Fruit fly (Drosophila melanogaster) whole organism, embryonic: Measurements from ENCODE around the gene Lamtor4.

ENCODE experiments used
- Antp ChIP-seq: fragments of 200-800 bp; sonication (Bioruptor generic); optimal IDR thresholded peaks from 3 replicates; lab custom pipeline; 2016; ENCODE audit warnings: missing biosample characterization, missing genetic modification characterization
- Asciz ChIP-seq: fragments of 200-800 bp; sonication (Bioruptor generic); optimal IDR thresholded peaks from 2 replicates; lab custom pipeline; 2017; ENCODE audit warnings: missing biosample characterization, mild to moderate bottlenecking, missing genetic modification characterization, missing genetic modification reagents
- Atf6 ChIP-seq: fragments of 200-800 bp; sonication (Bioruptor generic); IDR thresholded peaks from 2 replicates; pipeline ENCODE4 v1.3.6; 2022; ENCODE audit warnings: missing biosample characterization, missing genetic modification characterization
- CG11456 ChIP-seq: fragments of 200-800 bp; sonication (Bioruptor generic); IDR thresholded peaks from 3 replicates; pipeline ENCODE4 v1.3.6; 2022; ENCODE audit warnings: missing biosample characterization, missing genetic modification characterization
- CG12236 ChIP-seq: fragments of 200-800 bp; sonication (Bioruptor generic); optimal IDR thresholded peaks from 2 replicates; lab custom pipeline; 2016; ENCODE audit warnings: missing biosample characterization, missing genetic modification characterization
- CG16779 ChIP-seq: fragments of 200-800 bp; sonication (Bioruptor generic); IDR thresholded peaks from 2 replicates; pipeline ENCODE4 v1.3.6; 2022; ENCODE audit warnings: missing biosample characterization, missing genetic modification characterization
- CG18764 ChIP-seq: fragments of 200-800 bp; sonication (Bioruptor generic); optimal IDR thresholded peaks from 3 replicates; lab custom pipeline; 2016; ENCODE audit warnings: missing biosample characterization, missing genetic modification characterization
- CG2116 ChIP-seq: fragments of 200-800 bp; sonication (Bioruptor generic); optimal IDR thresholded peaks from 3 replicates; lab custom pipeline; 2018; ENCODE audit warnings: missing biosample characterization, mild to moderate bottlenecking, missing genetic modification characterization
- CG2875 ChIP-seq: fragments of 200-800 bp; sonication (Bioruptor generic); optimal IDR thresholded peaks from 2 replicates; lab custom pipeline; 2017; ENCODE audit warnings: missing biosample characterization, mild to moderate bottlenecking, missing genetic modification characterization, missing genetic modification reagents
- CG3065 ChIP-seq: fragments of 200-800 bp; sonication (Bioruptor generic); optimal IDR thresholded peaks from 2 replicates; lab custom pipeline; 2016; ENCODE audit warnings: missing biosample characterization, missing genetic modification characterization
- CG34224 ChIP-seq: fragments of 200-800 bp; sonication (Bioruptor generic); IDR thresholded peaks from 3 replicates; pipeline ENCODE4 v1.3.6; 2022; ENCODE audit warnings: missing biosample characterization, missing genetic modification characterization; ENCODE audit not compliant: partially characterized antibody
- CG4424 ChIP-seq: fragments of 200-800 bp; sonication (Bioruptor generic); optimal IDR thresholded peaks from 3 replicates; lab custom pipeline; 2016; ENCODE audit warnings: missing biosample characterization, missing genetic modification characterization
- CG5180 ChIP-seq: fragments of 200-800 bp; sonication (Bioruptor generic); optimal IDR thresholded peaks from 3 replicates; lab custom pipeline; 2017; ENCODE audit warnings: missing biosample characterization, missing genetic modification characterization, mild to moderate bottlenecking, moderate library complexity, missing genetic modification reagents
- CG6854 ChIP-seq: fragments of 200-800 bp; sonication (Bioruptor generic); optimal IDR thresholded peaks from 3 replicates; lab custom pipeline; 2017; ENCODE audit warnings: missing biosample characterization, mild to moderate bottlenecking, missing genetic modification characterization
- CG7556 ChIP-seq: fragments of 200-800 bp; sonication (Bioruptor generic); optimal IDR thresholded peaks from 2 replicates; lab custom pipeline; 2017; ENCODE audit warnings: missing biosample characterization, mild to moderate bottlenecking, missing genetic modification characterization
- CG8281 ChIP-seq: fragments of 200-800 bp; sonication (Bioruptor generic); optimal IDR thresholded peaks from 2 replicates; lab custom pipeline; 2018; ENCODE audit warnings: missing biosample characterization, mild to moderate bottlenecking, missing genetic modification characterization, moderate library complexity
- CG8290 ChIP-seq, 3 experiments: fragments of 200-800 bp; sonication (Bioruptor generic); optimal IDR thresholded peaks; 2 replicates each; lab custom pipeline; 2016 to 2019; ENCODE audit warnings: missing biosample characterization in 3 of 3, missing genetic modification characterization in 3 of 3, mild to moderate bottlenecking in 2 of 3, moderate library complexity in 1 of 3
- CG9609 ChIP-seq: fragments of 200-800 bp; sonication (Bioruptor generic); optimal IDR thresholded peaks from 3 replicates; lab custom pipeline; 2016; ENCODE audit warnings: missing biosample characterization, missing genetic modification characterization
- CG9727 ChIP-seq: fragments of 200-800 bp; sonication (Bioruptor generic); optimal IDR thresholded peaks from 3 replicates; lab custom pipeline; 2017; ENCODE audit warnings: missing biosample characterization, mild to moderate bottlenecking, missing genetic modification characterization
- CG9876 ChIP-seq: fragments of 200-800 bp; sonication (Bioruptor generic); optimal IDR thresholded peaks from 2 replicates; lab custom pipeline; 2016; ENCODE audit warnings: missing biosample characterization, missing genetic modification characterization
- Chrac-16 ChIP-seq: fragments of 200-800 bp; sonication (Bioruptor generic); optimal IDR thresholded peaks from 3 replicates; lab custom pipeline; 2016; ENCODE audit warnings: missing biosample characterization, missing genetic modification characterization
- Dip3 ChIP-seq: fragments of 200-800 bp; sonication (Bioruptor generic); optimal IDR thresholded peaks from 3 replicates; lab custom pipeline; 2016; ENCODE audit warnings: missing biosample characterization, missing genetic modification characterization
- Elba2 ChIP-seq: fragments of 200-800 bp; sonication (Bioruptor generic); optimal IDR thresholded peaks from 3 replicates; lab custom pipeline; 2016; ENCODE audit warnings: missing biosample characterization, missing genetic modification characterization
- HLH4C ChIP-seq: fragments of 200-800 bp; sonication (Bioruptor generic); IDR thresholded peaks from 3 replicates; pipeline ENCODE4 v1.3.6; 2022; ENCODE audit warnings: missing biosample characterization, missing genetic modification characterization; ENCODE audit not compliant: partially characterized antibody
- Hey ChIP-seq: fragments of 200-800 bp; sonication (Bioruptor generic); optimal IDR thresholded peaks from 3 replicates; lab custom pipeline; 2018; ENCODE audit warnings: missing biosample characterization, mild to moderate bottlenecking, missing genetic modification characterization
- Med ChIP-seq: fragments of 200-800 bp; sonication (Bioruptor generic); peaks from one replicate; lab custom pipeline; 2016; ENCODE audit warnings: missing biosample characterization, missing genetic modification characterization, mild to moderate bottlenecking, inconsistent platforms, moderate library complexity
- NC2α ChIP-seq: fragments of 200-800 bp; sonication (Bioruptor generic); optimal IDR thresholded peaks from 2 replicates; lab custom pipeline; 2016; ENCODE audit warnings: missing biosample characterization, missing genetic modification characterization
- Nf-YC ChIP-seq: fragments of 200-800 bp; optimal IDR thresholded peaks from 3 replicates; lab custom pipeline; 2019; ENCODE audit warnings: missing biosample characterization, mild to moderate bottlenecking, missing genetic modification characterization, moderate library complexity
- Ravus ChIP-seq: fragments of 200-800 bp; sonication (Bioruptor generic); IDR thresholded peaks from 2 replicates; pipeline ENCODE4 v1.3.6; 2022; ENCODE audit warnings: missing biosample characterization, missing genetic modification characterization
- Taf1 ChIP-seq: fragments of 200-800 bp; sonication (Bioruptor generic); IDR thresholded peaks from 2 replicates; pipeline ENCODE4 v1.3.6; 2022; ENCODE audit warnings: missing biosample characterization, missing genetic modification characterization
- bab2 ChIP-seq: fragments of 200-800 bp; sonication (Bioruptor generic); optimal IDR thresholded peaks from 2 replicates; lab custom pipeline; 2016; ENCODE audit warnings: missing biosample characterization, missing genetic modification characterization
- dan ChIP-seq: fragments of 200-800 bp; sonication (Bioruptor generic); IDR thresholded peaks from 2 replicates; pipeline ENCODE4 v1.3.6; 2022; ENCODE audit warnings: missing biosample characterization, missing genetic modification characterization
- danr ChIP-seq: fragments of 200-800 bp; sonication (Bioruptor generic); IDR thresholded peaks from 2 replicates; pipeline ENCODE4 v1.3.6; 2022; ENCODE audit warnings: missing biosample characterization, missing genetic modification characterization
- eyg ChIP-seq: fragments of 200-800 bp; sonication (Bioruptor generic); optimal IDR thresholded peaks from 3 replicates; lab custom pipeline; 2016; ENCODE audit warnings: missing biosample characterization, missing genetic modification characterization
- fru ChIP-seq: fragments of >200 bp; optimal IDR thresholded peaks from 2 replicates; lab custom pipeline; 2017
- gro ChIP-seq: fragments of 200-800 bp; sonication (Bioruptor generic); optimal IDR thresholded peaks from 2 replicates; lab custom pipeline; 2016; ENCODE audit warnings: missing biosample characterization, missing genetic modification characterization
- jigr1 ChIP-seq: fragments of 200-800 bp; sonication (Bioruptor generic); IDR thresholded peaks from 3 replicates; pipeline ENCODE4 v1.3.6; 2022; ENCODE audit warnings: missing biosample characterization, missing genetic modification characterization
- lmd ChIP-seq: fragments of 200-800 bp; sonication (Bioruptor generic); IDR thresholded peaks from 2 replicates; pipeline ENCODE4 v1.3.6; 2022; ENCODE audit warnings: missing biosample characterization, missing genetic modification characterization
- nerfin-2 ChIP-seq: fragments of 200-800 bp; sonication (Bioruptor generic); IDR thresholded peaks from 2 replicates; pipeline ENCODE4 v1.3.6; 2022; ENCODE audit warnings: missing biosample characterization, missing genetic modification characterization; ENCODE audit not compliant: partially characterized antibody
- nom ChIP-seq: fragments of 200-800 bp; sonication (Bioruptor generic); optimal IDR thresholded peaks from 2 replicates; lab custom pipeline; 2017; ENCODE audit warnings: missing biosample characterization, missing genetic modification characterization, mild to moderate bottlenecking, moderate library complexity, missing genetic modification reagents
- pho ChIP-seq: fragments of 200-800 bp; sonication (Bioruptor generic); optimal IDR thresholded peaks from 2 replicates; lab custom pipeline; 2016; ENCODE audit warnings: missing biosample characterization, missing genetic modification characterization
- phol ChIP-seq: fragments of 200-800 bp; sonication (Bioruptor generic); optimal IDR thresholded peaks from 3 replicates; lab custom pipeline; 2018; ENCODE audit warnings: missing biosample characterization, mild to moderate bottlenecking, missing genetic modification characterization, moderate library complexity
- pita ChIP-seq: fragments of 200-800 bp; sonication (Bioruptor generic); optimal IDR thresholded peaks from 2 replicates; lab custom pipeline; 2017; ENCODE audit warnings: missing biosample characterization, mild to moderate bottlenecking, missing genetic modification characterization
- shn ChIP-seq: fragments of 200-800 bp; sonication (Bioruptor generic); optimal IDR thresholded peaks from 3 replicates; lab custom pipeline; 2016; ENCODE audit warnings: missing biosample characterization, missing genetic modification characterization
- sima ChIP-seq: fragments of 200-800 bp; sonication (Bioruptor generic); optimal IDR thresholded peaks from 2 replicates; lab custom pipeline; 2016; ENCODE audit warnings: missing biosample characterization, missing genetic modification characterization
- sisA ChIP-seq: fragments of 200-800 bp; sonication (Bioruptor generic); IDR thresholded peaks from 2 replicates; pipeline ENCODE4 v1.3.6; 2022; ENCODE audit warnings: missing biosample characterization, missing genetic modification characterization
- stc ChIP-seq: fragments of 200-800 bp; sonication (Bioruptor generic); IDR thresholded peaks from 2 replicates; pipeline ENCODE4 v1.3.6; 2022; ENCODE audit warnings: missing biosample characterization, missing genetic modification characterization
- tll ChIP-seq, 2 experiments: fragments of 200-800 bp in 1 of 2; fragments of >200 bp in 1 of 2; sonication (Bioruptor generic) in 1 of 2; optimal IDR thresholded peaks; 2 replicates each; lab custom pipeline; 2017 to 2019; ENCODE audit warnings: missing biosample characterization in 2 of 2, missing genetic modification characterization in 2 of 2, mild to moderate bottlenecking in 1 of 2, moderate library complexity in 1 of 2
- toy ChIP-seq: fragments of 200-800 bp; sonication (Bioruptor generic); IDR thresholded peaks from 2 replicates; pipeline ENCODE4 v1.3.6; 2022; ENCODE audit warnings: missing biosample characterization, missing genetic modification characterization
- vvl ChIP-seq: fragments of 200-800 bp; sonication (Bioruptor generic); IDR thresholded peaks from 2 replicates; pipeline ENCODE4 v1.3.6; 2022; ENCODE audit warnings: missing biosample characterization, missing genetic modification characterization
- wor ChIP-seq: fragments of 200-800 bp; sonication (Bioruptor generic); IDR thresholded peaks from 2 replicates; pipeline ENCODE4 v1.3.6; 2022; ENCODE audit warnings: missing biosample characterization, missing genetic modification characterization
- zfh1 ChIP-seq: fragments of 200-800 bp; sonication (Bioruptor generic); IDR thresholded peaks from 3 replicates; pipeline ENCODE4 v1.3.6; 2022; ENCODE audit warnings: missing biosample characterization, missing genetic modification characterization

The Lamtor4 gene

DNA sequence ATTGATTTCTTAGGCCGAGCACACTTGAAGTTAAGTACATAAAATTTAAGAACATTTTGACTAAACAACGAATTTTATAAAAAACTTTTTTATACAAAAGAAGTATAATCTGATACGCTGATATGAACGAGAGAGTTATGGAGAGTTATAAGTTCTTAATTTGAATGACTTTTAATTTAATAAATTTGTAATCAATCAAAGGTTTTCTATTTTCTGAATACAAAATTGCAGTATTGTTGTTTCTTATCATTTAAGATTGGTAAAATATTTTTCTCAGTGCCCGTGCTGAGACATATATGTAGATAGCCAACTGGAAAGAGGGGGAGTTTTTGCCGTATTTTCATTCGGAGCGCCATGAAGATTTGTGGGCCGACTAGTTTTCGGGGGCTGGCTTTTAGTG lies 23.6 kb upstream of the Lamtor4 start (continued):
- no peak for TF ChIP-seq Chrac-16 (GFP tag; lab: Kevin White, UChicago)
- no peak for TF ChIP-seq bab2 (GFP tag; lab: Kevin White, UChicago)
- no peak for TF ChIP-seq lmd (GFP tag; lab: Robert Waterston, UW)
- no peak for TF ChIP-seq Nf-YC
- no peak for TF ChIP-seq CG9876
- TF ChIP-seq eyg (GFP tag; lab: Kevin White, UChicago) = no peak
- no peak for TF ChIP-seq sima
- TF ChIP-seq Asciz (GFP tag; lab: Kevin White, UChicago) = no peak
- no peak for TF ChIP-seq pho (GFP tag; lab: Kevin White, UChicago)
- no peak for TF ChIP-seq wor
- no peak for TF ChIP-seq Dip3 (GFP tag; lab: Kevin White, UChicago)
- no peak for TF ChIP-seq tll (GFP tag; optimal IDR thresholded peaks at IDR 0.05; lab: Kevin White, UChicago)
- peak; percentile 8 for TF ChIP-seq CG9727
- TF ChIP-seq Taf1 = no peak
- TF ChIP-seq fru (lab: Kevin White, UChicago) = no peak
- TF ChIP-seq jigr1 (GFP tag; lab: Robert Waterston, UW) = no peak
- TF ChIP-seq CG3065 (GFP tag; lab: Kevin White, UChicago) = no peak
- TF ChIP-seq CG5180 (GFP tag; lab: Kevin White, UChicago) = no peak
- no peak for TF ChIP-seq sisA (GFP tag; lab: Robert Waterston, UW)
- no peak for TF ChIP-seq CG8290 (GFP tag; optimal IDR thresholded peaks at IDR 0.05; lab: Kevin White, UChicago)
- TF ChIP-seq CG8290 (tag; optimal IDR thresholded peaks at IDR 0.05; lab: Kevin White, UChicago) = no peak
- TF ChIP-seq NC2α (GFP tag; lab: Kevin White, UChicago) = no peak
- no peak for TF ChIP-seq CG6854 (GFP tag; lab: Kevin White, UChicago)
- TF ChIP-seq CG8281 (tag; lab: Kevin White, UChicago) = no peak
- TF ChIP-seq vvl (GFP tag; lab: Robert Waterston, UW) = 0 out of 2 replicates have a peak, but pooled peaks have one; percentile 20
- no peak for TF ChIP-seq CG9609
- no peak for TF ChIP-seq dan (GFP tag; lab: Robert Waterston, UW)
- 0 out of 3 replicates have a peak, but pooled peaks have one; percentile 23 for TF ChIP-seq zfh1 (GFP tag; lab: Robert Waterston, UW)
- TF ChIP-seq Elba2 = no peak
- TF ChIP-seq CG16779 (GFP tag; lab: Robert Waterston, UW) = no peak
- no peak for TF ChIP-seq HLH4C (GFP tag; lab: Robert Waterston, UW)
- TF ChIP-seq CG2875 (GFP tag; lab: Kevin White, UChicago) = peak; percentile 55
- TF ChIP-seq nerfin-2 (GFP tag; lab: Robert Waterston, UW) = no peak
- no peak for TF ChIP-seq CG12236
- peak; percentile 49 for TF ChIP-seq CG4424 (GFP tag; lab: Kevin White, UChicago)
- no peak for TF ChIP-seq shn (GFP tag; lab: Kevin White, UChicago)
- no peak for TF ChIP-seq Antp
- peak; percentile 57 for TF ChIP-seq phol (tag; lab: Kevin White, UChicago)
- TF ChIP-seq Atf6 (GFP tag; lab: Robert Waterston, UW) = no peak
- TF ChIP-seq Med (GFP tag; lab: Kevin White, UChicago) = no peak
- TF ChIP-seq toy (GFP tag; lab: Robert Waterston, UW) = no peak
- 0 out of 2 replicates have a peak, but pooled peaks have one; percentile 14 for TF ChIP-seq stc (GFP tag; lab: Robert Waterston, UW)
- no peak for TF ChIP-seq pita
- TF ChIP-seq Hey (tag; lab: Kevin White, UChicago) = no peak
- TF ChIP-seq CG2116 (GFP tag; lab: Kevin White, UChicago) = no peak
- no peak for TF ChIP-seq Ravus
- TF ChIP-seq CG7556 (GFP tag; lab: Kevin White, UChicago) = peak; percentile 61
- TF ChIP-seq nom (GFP tag; lab: Kevin White, UChicago) = no peak
- TF ChIP-seq CG11456 (GFP tag; lab: Robert Waterston, UW) = no peak
- no peak for TF ChIP-seq CG34224 (GFP tag; lab: Robert Waterston, UW)
- TF ChIP-seq danr (GFP tag; lab: Robert Waterston, UW) = no peak
- no peak for TF ChIP-seq CG18764
- TF ChIP-seq gro (GFP tag; lab: Kevin White, UChicago) = no peak
